In genomic region chr3R:8456461-8456860, dm6 we compare ENCODE assay signal across 2 fruit fly cellular contexts.
A peak's percentile ranks its signal among the peaks of the same experiment; 100 is the strongest.
TF ChIP-seq lines count a peak whose summit lies in the region.

No protein-coding gene starts in this region.

- TF ChIP-seq CTCF in S2 (optimal IDR thresholded peaks at IDR 0.05; lab: Kevin White, UChicago): peak; percentile 79 to 83
- peak; percentile 76 for TF ChIP-seq CTCF in whole organism, embryonic (GFP tag; optimal IDR thresholded peaks at IDR 0.05; lab: Kevin White, UChicago)

TF ChIP-seq in whole organism, embryonic, 481 proteins besides CTCF, POLR2A, EP300 and RAD21:
- TF ChIP-seq crol (GFP tag; IDR thresholded peaks at IDR 0.05; lab: Robert Waterston, UW) (no peak), CG17612 (GFP tag; IDR thresholded peaks at IDR 0.05; lab: Robert Waterston, UW) (no peak), CG7987 (GFP tag; optimal IDR thresholded peaks at IDR 0.05; lab: Kevin White, UChicago) (no peak), Sry-β (GFP tag; optimal IDR thresholded peaks at IDR 0.05; lab: Kevin White, UChicago) (no peak), exex (tag; optimal IDR thresholded peaks at IDR 0.05; lab: Kevin White, UChicago) (no peak), CG18011 (GFP tag; optimal IDR thresholded peaks at IDR 0.05; lab: Kevin White, UChicago) (no peak), CG14667 (GFP tag; IDR thresholded peaks at IDR 0.05; lab: Robert Waterston, UW) (0 out of 2 replicates have a peak, but pooled peaks have one; percentile 13), CG32767 (GFP tag; IDR thresholded peaks at IDR 0.05; lab: Robert Waterston, UW) (no peak), jigr1 (GFP tag; IDR thresholded peaks at IDR 0.05; lab: Robert Waterston, UW) (no peak)
